Fruit fly (Drosophila melanogaster) whole organism, embryonic: Measurements from ENCODE around the gene nonA.

Source experiments
- CG11560 ChIP-seq: fragments of 200-800 bp; sonication (Bioruptor generic); IDR thresholded peaks from 3 replicates; pipeline ENCODE4 v1.3.6; 2022; ENCODE audit warnings: missing biosample characterization, missing genetic modification characterization
- CG11696 ChIP-seq: fragments of 200-800 bp; sonication (Bioruptor generic); IDR thresholded peaks from 2 replicates; pipeline ENCODE4 v1.3.6; 2022; ENCODE audit warnings: missing biosample characterization, missing genetic modification characterization
- CG3281 ChIP-seq: fragments of 200-800 bp; sonication (Bioruptor generic); optimal IDR thresholded peaks from 3 replicates; lab custom pipeline; 2017; ENCODE audit warnings: missing biosample characterization, mild to moderate bottlenecking, missing genetic modification characterization
- CG8359 ChIP-seq: fragments of 200-800 bp; sonication (Bioruptor generic); optimal IDR thresholded peaks from 2 replicates; lab custom pipeline; 2017; ENCODE audit warnings: missing biosample characterization, mild to moderate bottlenecking, missing genetic modification characterization, borderline replicate concordance
- Drgx ChIP-seq: fragments of 200-800 bp; sonication (Bioruptor generic); IDR thresholded peaks from 2 replicates; pipeline ENCODE4 v1.3.6; 2022; ENCODE audit warnings: missing biosample characterization, missing genetic modification characterization
- HmgD ChIP-seq: fragments of 200-800 bp; sonication (Bioruptor generic); optimal IDR thresholded peaks from 3 replicates; lab custom pipeline; 2016; ENCODE audit warnings: missing biosample characterization, missing genetic modification characterization
- MTF-1 ChIP-seq: fragments of 200-800 bp; sonication (Bioruptor generic); optimal IDR thresholded peaks from 2 replicates; lab custom pipeline; 2018; ENCODE audit warnings: missing biosample characterization, mild to moderate bottlenecking, missing genetic modification characterization, borderline replicate concordance
- fd64A ChIP-seq: fragments of 200-800 bp; sonication (Bioruptor generic); optimal IDR thresholded peaks from 3 replicates; lab custom pipeline; 2018; ENCODE audit warnings: missing biosample characterization, mild to moderate bottlenecking, missing genetic modification characterization
- lov ChIP-seq, 2 experiments: fragments of 200-800 bp in 1 of 2; fragments of >200 bp in 1 of 2; sonication (Bioruptor generic) in 1 of 2; IDR thresholded peaks in 1 of 2; optimal IDR thresholded peaks in 1 of 2; 2 replicates in 1 of 2; 3 replicates in 1 of 2; pipeline versions ENCODE4 v1.3.6 to Lab custom; 2017 to 2022; ENCODE audit warnings: missing biosample characterization in 1 of 2, missing genetic modification characterization in 1 of 2
- pnt ChIP-seq: fragments of 200-800 bp; sonication (Bioruptor generic); optimal IDR thresholded peaks from 3 replicates; lab custom pipeline; 2016; ENCODE audit warnings: missing biosample characterization, missing genetic modification characterization

dm6 chrX:16385942-16386392 is 24.6 kb downstream of the nonA start:
- TF ChIP-seq CG8359: no peak
- TF ChIP-seq CG11696 (GFP tag; lab: Robert Waterston, UW): peak; percentile 81
- TF ChIP-seq CG11560 (tag; lab: Robert Waterston, UW): no peak
- no peak for TF ChIP-seq HmgD (GFP tag; lab: Kevin White, UChicago)
- peak; percentile 50; the same call in 1 of the 2 replicates for TF ChIP-seq Drgx (GFP tag; lab: Robert Waterston, UW)
- no peak for TF ChIP-seq fd64A (GFP tag; lab: Kevin White, UChicago)
- TF ChIP-seq lov (optimal IDR thresholded peaks at IDR 0.05; lab: Kevin White, UChicago): no peak
- no peak for TF ChIP-seq lov (GFP tag; IDR thresholded peaks at IDR 0.05; lab: Robert Waterston, UW)
- TF ChIP-seq MTF-1 (GFP tag; lab: Kevin White, UChicago): no peak
- TF ChIP-seq CG3281 (GFP tag; lab: Kevin White, UChicago): peak; percentile 63
- no peak for TF ChIP-seq pnt (GFP tag; lab: Kevin White, UChicago)
